Worm (Caenorhabditis elegans): ENCODE data around the gene lin-33.

Gene lin-33

DNA sequence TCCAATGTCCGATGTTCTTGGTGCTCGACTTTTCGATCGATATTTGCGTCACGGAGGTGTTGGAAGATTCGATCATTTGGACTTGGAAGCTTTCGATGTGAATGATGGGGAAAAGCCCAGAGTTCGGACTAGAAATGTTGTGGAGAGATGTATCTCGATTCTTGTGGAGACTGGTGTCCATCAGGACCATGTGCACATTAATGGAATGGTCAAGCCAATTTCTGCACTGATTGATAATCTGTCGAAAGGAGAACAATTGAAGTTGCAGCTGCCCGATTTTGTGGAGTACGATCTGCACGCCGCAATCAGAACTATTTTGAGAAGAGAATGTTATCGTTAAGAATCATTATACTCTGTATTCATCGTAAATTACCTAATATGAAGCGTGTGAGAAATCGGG is 6.7 kb downstream of the lin-33 start:
- TF ChIP-seq nhr-25 (tag; optimal IDR thresholded peaks at IDR 0.05) = no peak
- no peak for TF ChIP-seq jun-1 (tag; optimal IDR thresholded peaks at IDR 0.05)
- no peak for TF ChIP-seq fkh-2 (tag; optimal IDR thresholded peaks at IDR 0.05)
- no peak for TF ChIP-seq hmg-11 (tag; optimal IDR thresholded peaks at IDR 0.05)
- no peak for TF ChIP-seq ceh-9 (tag; optimal IDR thresholded peaks at IDR 0.05)
- TF ChIP-seq elt-2 (tag; optimal IDR thresholded peaks at IDR 0.05) = no peak
- no peak for TF ChIP-seq skn-1 (tag; optimal IDR thresholded peaks at IDR 0.05)
- no peak for TF ChIP-seq nhr-76 (tag; optimal IDR thresholded peaks at IDR 0.05)
- no peak for TF ChIP-seq nhr-237 (tag; optimal IDR thresholded peaks at IDR 0.05)
- TF ChIP-seq pqm-1 (tag; optimal IDR thresholded peaks at IDR 0.05) = no peak
- no peak for TF ChIP-seq nhr-28 (tag; optimal IDR thresholded peaks at IDR 0.05)
- TF ChIP-seq ztf-4 (tag; optimal IDR thresholded peaks at IDR 0.05) = no peak
- no peak for TF ChIP-seq R02D3.7 (tag; optimal IDR thresholded peaks at IDR 0.05)
- no peak for TF ChIP-seq sea-2 (GFP tag; optimal IDR thresholded peaks at IDR 0.05)
- TF ChIP-seq ceh-82 (tag; optimal IDR thresholded peaks at IDR 0.05) = no peak

DNA sequence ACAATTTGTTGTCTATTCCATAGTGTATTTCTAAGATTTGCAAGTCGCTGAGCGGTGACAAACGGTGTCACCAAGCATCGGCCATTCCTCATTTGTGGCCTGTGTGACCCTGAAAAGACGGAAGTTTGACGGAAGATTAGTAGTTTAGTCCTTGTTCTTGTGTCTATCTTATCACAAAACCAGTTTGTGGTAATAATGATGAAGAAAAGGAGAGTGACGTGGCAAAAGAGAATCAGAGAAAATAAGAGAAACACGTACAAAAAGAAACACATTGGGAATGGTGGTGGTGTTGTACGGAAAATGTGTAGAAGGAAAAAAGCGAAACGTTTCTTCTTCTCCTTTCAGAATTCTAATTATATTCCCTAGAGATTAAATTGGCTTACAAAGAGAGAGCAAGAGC is 8.7 kb downstream of the lin-33 start, which contains the start of gene mcu-1:
mcu-1 (minus strand) TSS at position 109 of the 400 bp plus-strand sequence.
- peak; percentile 96 for TF ChIP-seq nhr-23 (tag; optimal IDR thresholded peaks at IDR 0.05)
- TF ChIP-seq daf-12 (tag; optimal IDR thresholded peaks at IDR 0.05) = no peak
- no peak for TF ChIP-seq nhr-28 (tag; optimal IDR thresholded peaks at IDR 0.05)
- TF ChIP-seq ceh-16 (tag; optimal IDR thresholded peaks at IDR 0.05) = no peak
- TF ChIP-seq egl-27 (tag; optimal IDR thresholded peaks at IDR 0.05) = no peak
- peak; percentile 16 for TF ChIP-seq elt-2 (tag; optimal IDR thresholded peaks at IDR 0.05)
- peak; percentile 86 for TF ChIP-seq nhr-25 (tag; optimal IDR thresholded peaks at IDR 0.05)
- TF ChIP-seq elt-3 (tag; optimal IDR thresholded peaks at IDR 0.05) = peak in 1 of 3 experiments; percentile 52
- TF ChIP-seq sea-2 (GFP tag; optimal IDR thresholded peaks at IDR 0.05) = no peak
- TF ChIP-seq jun-1 (tag; optimal IDR thresholded peaks at IDR 0.05) = peak; percentile 41
- TF ChIP-seq fkh-2 (tag; optimal IDR thresholded peaks at IDR 0.05) = no peak
- TF ChIP-seq fos-1 (tag; optimal IDR thresholded peaks at IDR 0.05) = no peak
- TF ChIP-seq nhr-43 (tag; optimal IDR thresholded peaks at IDR 0.05; ENCODE audit: poor library complexity, severe bottlenecking) = peak; percentile 69
- TF ChIP-seq nhr-12 (tag; optimal IDR thresholded peaks at IDR 0.05) = no peak
- peak; percentile 10 for TF ChIP-seq hmg-11 (tag; optimal IDR thresholded peaks at IDR 0.05)
- TF ChIP-seq mml-1 (tag; optimal IDR thresholded peaks at IDR 0.05) = no peak
- TF ChIP-seq skn-1 (tag; optimal IDR thresholded peaks at IDR 0.05) = no peak
- no peak for TF ChIP-seq unc-39 (tag; optimal IDR thresholded peaks at IDR 0.05)
- no peak for TF ChIP-seq ceh-82 (tag; optimal IDR thresholded peaks at IDR 0.05)
- TF ChIP-seq ceh-28 (tag; optimal IDR thresholded peaks at IDR 0.05) = peak; percentile 55

DNA sequence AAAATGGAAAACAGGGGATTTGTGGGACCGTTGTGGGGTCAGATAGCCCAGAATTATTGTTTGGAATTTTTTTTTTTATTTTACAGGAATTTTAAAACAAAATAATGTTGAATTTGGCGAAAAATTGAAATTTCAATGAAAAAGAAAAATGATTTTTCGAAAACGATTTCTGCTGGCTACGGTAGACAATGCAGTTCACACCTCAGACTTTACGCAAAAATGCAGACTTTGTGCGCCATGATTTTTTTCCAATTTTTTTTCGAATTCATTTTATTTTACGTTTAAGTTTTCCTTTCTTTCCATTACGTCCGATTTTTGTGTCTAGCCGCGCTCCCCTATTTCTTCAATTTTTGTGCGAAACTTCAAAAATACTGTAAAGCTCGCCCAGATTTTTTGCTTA is 9.5 kb downstream of the lin-33 start:
- TF ChIP-seq ZK546.5 (tag; optimal IDR thresholded peaks at IDR 0.05) (no peak), nfya-1 (tag; optimal IDR thresholded peaks at IDR 0.05; ENCODE audit: insufficient read depth) (no peak), ceh-16 (tag; optimal IDR thresholded peaks at IDR 0.05) (no peak), zag-1 (tag; optimal IDR thresholded peaks at IDR 0.05) (no peak), R02D3.7 (tag; optimal IDR thresholded peaks at IDR 0.05) (no peak), ceh-28 (tag; optimal IDR thresholded peaks at IDR 0.05) (no peak), lin-39 (tag; optimal IDR thresholded peaks at IDR 0.05) (no peak), nhr-12 (tag; optimal IDR thresholded peaks at IDR 0.05) (no peak), fos-1 (tag; optimal IDR thresholded peaks at IDR 0.05) (no peak), fkh-10 (GFP tag; optimal IDR thresholded peaks at IDR 0.05) (no peak), aly-2 (tag; optimal IDR thresholded peaks at IDR 0.05) (no peak), tbx-2 (tag; optimal IDR thresholded peaks at IDR 0.05) (no peak), lsy-12 (tag; optimal IDR thresholded peaks at IDR 0.05) (no peak), nhr-11 (tag; optimal IDR thresholded peaks at IDR 0.05) (no peak)

DNA sequence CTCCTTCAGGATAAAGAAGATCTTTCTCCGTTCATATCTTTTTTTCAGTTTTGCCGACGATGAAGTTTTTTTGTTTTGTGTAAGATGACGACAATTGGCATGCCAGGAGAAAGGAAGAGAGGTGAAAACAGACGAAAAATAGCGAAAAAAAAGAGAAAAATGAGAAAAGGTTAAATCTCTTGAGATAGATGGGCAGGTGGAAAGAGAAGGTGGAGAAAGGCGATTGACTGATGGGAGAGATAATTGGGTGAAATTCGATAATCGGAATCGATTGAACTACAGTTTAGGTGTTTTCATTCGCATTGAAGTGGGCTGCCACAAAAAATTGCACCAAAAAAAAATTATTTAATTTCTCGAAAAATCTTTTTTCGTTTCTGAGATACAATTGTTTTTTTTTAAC is 10.2 kb downstream of the lin-33 start:
- TF ChIP-seq lin-15B (tag; optimal IDR thresholded peaks at IDR 0.05) (peak; percentile 22), elt-2 (tag; optimal IDR thresholded peaks at IDR 0.05) (no peak), ceh-28 (tag; optimal IDR thresholded peaks at IDR 0.05) (peak; percentile 21), nhr-23 (tag; optimal IDR thresholded peaks at IDR 0.05) (peak; percentile 17)

Measured in whole organism, L3 larva.